Worm (Caenorhabditis elegans) whole organism, L1 larva: ENCODE data around the gene hen-1.
A peak's percentile ranks its signal among the peaks of the same experiment; 100 is the strongest.

Experiments used
- C04F5.9 ChIP-seq: sonication (generic microtip); optimal IDR thresholded peaks from 2 replicates; lab custom pipeline; 2016; ENCODE audit warnings: missing genetic modification characterization, missing compliant biosample characterization
- C16A3.4 ChIP-seq: fragments of 150-350 bp; optimal IDR thresholded peaks from 2 replicates; lab custom pipeline; 2014; ENCODE audit warnings: missing biosample characterization, missing genetic modification characterization
- C34B4.2 ChIP-seq: sonication (generic microtip); optimal IDR thresholded peaks from 2 replicates; lab custom pipeline; 2017; ENCODE audit warnings: mild to moderate bottlenecking, missing genetic modification characterization, missing compliant biosample characterization
- Y116A8C.19 ChIP-seq: sonication (generic microtip); optimal IDR thresholded peaks from 2 replicates; lab custom pipeline; 2016; ENCODE audit warnings: missing compliant biosample characterization, missing genetic modification characterization, borderline replicate concordance
- alr-1 ChIP-seq: fragments of 200-800 bp; sonication (Bioruptor generic); optimal IDR thresholded peaks from 2 replicates; lab custom pipeline; 2018; ENCODE audit warnings: borderline replicate concordance, mild to moderate bottlenecking, missing genetic modification characterization, missing compliant biosample characterization
- aly-2 ChIP-seq: fragments of 150-350 bp; optimal IDR thresholded peaks from 2 replicates; lab custom pipeline; 2014; ENCODE audit warnings: missing biosample characterization, missing genetic modification characterization
- ama-1 ChIP-seq: fragments of 150-350 bp; optimal IDR thresholded peaks from 2 replicates; lab custom pipeline; 2014
- blmp-1 ChIP-seq: fragments of 150-350 bp; optimal IDR thresholded peaks from 2 replicates; lab custom pipeline; 2014; ENCODE audit warnings: missing biosample characterization, missing genetic modification characterization
- ceh-82 ChIP-seq, 3 experiments: fragments of 150-350 bp in 1 of 3; sonication (generic microtip) in 2 of 3; optimal IDR thresholded peaks; 2 replicates each; lab custom pipeline; 2014 to 2017; ENCODE audit warnings: missing biosample characterization in 3 of 3, missing genetic modification characterization in 3 of 3
- ceh-88 ChIP-seq: fragments of 200-800 bp; sonication (Bioruptor generic); IDR thresholded peaks from 2 replicates; pipeline ENCODE4 v1.3.6; 2022; ENCODE audit warnings: missing genetic modification characterization, missing compliant biosample characterization
- dpl-1 ChIP-seq, 3 experiments: fragments of 150-350 bp in 2 of 3; sonication (generic microtip) in 1 of 3; optimal IDR thresholded peaks; 2 replicates each; lab custom pipeline; 2014 to 2017; ENCODE audit warnings: missing biosample characterization in 3 of 3, missing genetic modification characterization in 3 of 3, missing genetic modification reagents in 3 of 3
- dsc-1 ChIP-seq: sonication (generic microtip); optimal IDR thresholded peaks from 2 replicates; lab custom pipeline; 2016; ENCODE audit warnings: mild to moderate bottlenecking, missing genetic modification characterization, missing compliant biosample characterization
- efl-1 ChIP-seq, 4 experiments: fragments of 150-350 bp; optimal IDR thresholded peaks in 3 of 4; peaks in 1 of 4; 1 replicate in 1 of 4; 2 replicates in 3 of 4; lab custom pipeline; 2014; ENCODE audit warnings: missing biosample characterization in 2 of 4, missing genetic modification characterization in 2 of 4, missing genetic modification reagents in 2 of 4
- egl-13 ChIP-seq: sonication (generic microtip); optimal IDR thresholded peaks from 2 replicates; lab custom pipeline; 2016; ENCODE audit warnings: missing genotype, missing genetic modification reagents, missing genetic modification characterization, missing compliant biosample characterization
- egl-27 ChIP-seq, 2 experiments: fragments of 150-350 bp in 1 of 2; sonication (generic microtip); optimal IDR thresholded peaks; 3 replicates each; lab custom pipeline; 2017 to 2018; ENCODE audit warnings: missing biosample characterization in 2 of 2, missing genetic modification characterization in 2 of 2, missing genetic modification reagents in 2 of 2
- ets-5 ChIP-seq: fragments of 200-800 bp; sonication (Bioruptor generic); IDR thresholded peaks from 2 replicates; pipeline ENCODE4 v1.3.6; 2022; ENCODE audit warnings: missing genetic modification characterization, missing compliant biosample characterization
- fkh-10 ChIP-seq: sonication (generic microtip); optimal IDR thresholded peaks from 2 replicates; lab custom pipeline; 2017; ENCODE audit warnings: missing biosample characterization, missing genetic modification reagents, missing genetic modification characterization
- fos-1 ChIP-seq: fragments of 150-350 bp; optimal IDR thresholded peaks from 2 replicates; lab custom pipeline; 2014; ENCODE audit warnings: missing biosample characterization, missing genetic modification characterization
- hpl-2 ChIP-seq: fragments of 150-350 bp; optimal IDR thresholded peaks from 2 replicates; lab custom pipeline; 2014; ENCODE audit warnings: missing biosample characterization, missing genetic modification reagents, missing genetic modification characterization
- irx-1 ChIP-seq: sonication (generic microtip); optimal IDR thresholded peaks from 2 replicates; lab custom pipeline; 2016; ENCODE audit warnings: missing genetic modification characterization, missing compliant biosample characterization
- jun-1 ChIP-seq: fragments of 150-350 bp; optimal IDR thresholded peaks from 2 replicates; lab custom pipeline; 2014; ENCODE audit warnings: missing biosample characterization, missing genetic modification reagents, missing genetic modification characterization
- lin-13 ChIP-seq: fragments of 150-350 bp; optimal IDR thresholded peaks from 2 replicates; lab custom pipeline; 2014; ENCODE audit warnings: missing biosample characterization, missing genetic modification reagents, missing genetic modification characterization
- lin-14 ChIP-seq: fragments of 200-800 bp; sonication (Bioruptor generic); optimal IDR thresholded peaks from 2 replicates; lab custom pipeline; 2018; ENCODE audit warnings: mild to moderate bottlenecking, missing genetic modification characterization, moderate library complexity, missing compliant biosample characterization
- lin-15B ChIP-seq: fragments of 150-350 bp; sonication (generic microtip); optimal IDR thresholded peaks from 3 replicates; lab custom pipeline; 2014; ENCODE audit warnings: missing biosample characterization, missing genetic modification characterization
- lin-35 ChIP-seq, 2 experiments: fragments of 150-350 bp; optimal IDR thresholded peaks; 2 replicates each; lab custom pipeline; 2014; ENCODE audit warnings: missing biosample characterization in 2 of 2, missing genetic modification characterization in 2 of 2, missing genetic modification reagents in 2 of 2
- lir-3 ChIP-seq: sonication (generic microtip); optimal IDR thresholded peaks from 2 replicates; lab custom pipeline; 2016; ENCODE audit warnings: mild to moderate bottlenecking, missing genetic modification characterization, moderate library complexity, missing compliant biosample characterization; ENCODE audit not compliant: poor library complexity
- lsy-2 ChIP-seq, 2 experiments: fragments of 150-350 bp; optimal IDR thresholded peaks; 2 replicates each; lab custom pipeline; 2014; ENCODE audit warnings: missing biosample characterization in 2 of 2, missing genetic modification characterization in 2 of 2
- mab-9 ChIP-seq: fragments of 200-800 bp; sonication (Bioruptor generic); IDR thresholded peaks from 2 replicates; pipeline ENCODE4 v1.3.6; 2022; ENCODE audit warnings: missing genetic modification reagents, missing genetic modification characterization, missing compliant biosample characterization
- mef-2 ChIP-seq: fragments of 150-350 bp; optimal IDR thresholded peaks from 2 replicates; lab custom pipeline; 2014; ENCODE audit warnings: missing biosample characterization, missing genetic modification characterization
- mep-1 ChIP-seq: fragments of 150-350 bp; optimal IDR thresholded peaks from 2 replicates; lab custom pipeline; 2014; ENCODE audit warnings: missing biosample characterization, missing genetic modification characterization
- nhr-19 ChIP-seq: fragments of 200-800 bp; sonication (Bioruptor generic); conservative IDR thresholded peaks from 2 replicates; pipeline ENCODE4 v1.3.6; 2022; ENCODE audit warnings: missing genetic modification characterization, missing compliant biosample characterization
- nhr-28 ChIP-seq: fragments of 150-350 bp; optimal IDR thresholded peaks from 2 replicates; lab custom pipeline; 2014; ENCODE audit warnings: missing biosample characterization, missing genetic modification characterization
- nhr-47 ChIP-seq: sonication (generic microtip); optimal IDR thresholded peaks from 2 replicates; lab custom pipeline; 2016; ENCODE audit warnings: mild to moderate bottlenecking, missing genetic modification characterization, moderate library complexity, missing compliant biosample characterization
- nhr-71 ChIP-seq: sonication (generic microtip); optimal IDR thresholded peaks from 2 replicates; lab custom pipeline; 2016; ENCODE audit warnings: mild to moderate bottlenecking, missing genetic modification characterization, moderate library complexity, missing compliant biosample characterization
- nhr-77 ChIP-seq: fragments of 150-350 bp; optimal IDR thresholded peaks from 2 replicates; lab custom pipeline; 2014; ENCODE audit warnings: missing biosample characterization, missing genetic modification characterization
- nhr-90 ChIP-seq: sonication (generic microtip); optimal IDR thresholded peaks from 2 replicates; lab custom pipeline; 2016; ENCODE audit warnings: mild to moderate bottlenecking, missing genetic modification characterization, missing compliant biosample characterization; ENCODE audit not compliant: poor library complexity
- pag-3 ChIP-seq: sonication (generic microtip); optimal IDR thresholded peaks from 2 replicates; lab custom pipeline; 2017; ENCODE audit warnings: missing genetic modification characterization, mild to moderate bottlenecking, missing compliant biosample characterization, antibody characterized with exemption, borderline replicate concordance; ENCODE audit not compliant: insufficient read depth
- pax-3 ChIP-seq: fragments of 200-800 bp; sonication (Bioruptor generic); optimal IDR thresholded peaks from 2 replicates; lab custom pipeline; 2018; ENCODE audit warnings: mild to moderate bottlenecking, missing genetic modification characterization, moderate library complexity, missing compliant biosample characterization
- rnt-1 ChIP-seq: sonication (generic microtip); optimal IDR thresholded peaks from 2 replicates; lab custom pipeline; 2016; ENCODE audit warnings: mild to moderate bottlenecking, missing genetic modification characterization, moderate library complexity, missing compliant biosample characterization
- skn-1 ChIP-seq: fragments of 150-350 bp; optimal IDR thresholded peaks from 2 replicates; lab custom pipeline; 2014; ENCODE audit warnings: missing biosample characterization, missing genetic modification characterization
- swsn-7 ChIP-seq: sonication (generic microtip); optimal IDR thresholded peaks from 2 replicates; lab custom pipeline; 2016; ENCODE audit warnings: missing genetic modification characterization, missing compliant biosample characterization
- tbx-2 ChIP-seq: sonication (generic microtip); optimal IDR thresholded peaks from 2 replicates; lab custom pipeline; 2016; ENCODE audit warnings: missing genetic modification characterization, missing compliant biosample characterization
- tlp-1 ChIP-seq: fragments of 150-350 bp; optimal IDR thresholded peaks from 2 replicates; lab custom pipeline; 2014; ENCODE audit warnings: missing biosample characterization, missing genetic modification characterization
- unc-130 ChIP-seq: fragments of 150-350 bp; optimal IDR thresholded peaks from 2 replicates; lab custom pipeline; 2017; ENCODE audit warnings: missing biosample characterization, missing genetic modification characterization, inconsistent platforms
- unc-30 ChIP-seq: sonication (generic microtip); optimal IDR thresholded peaks from 2 replicates; lab custom pipeline; 2017; ENCODE audit warnings: missing biosample characterization, missing genetic modification characterization
- unc-86 ChIP-seq: sonication (generic microtip); optimal IDR thresholded peaks from 2 replicates; lab custom pipeline; 2016; ENCODE audit warnings: missing genetic modification characterization, missing compliant biosample characterization
- unc-98 ChIP-seq: fragments of 200-800 bp; sonication (Bioruptor generic); IDR thresholded peaks from 2 replicates; pipeline ENCODE4 v1.3.6; 2022; ENCODE audit warnings: missing genetic modification characterization, missing compliant biosample characterization
- xbp-1 ChIP-seq: sonication (generic microtip); optimal IDR thresholded peaks from 2 replicates; lab custom pipeline; 2016; ENCODE audit warnings: missing genetic modification characterization, missing compliant biosample characterization

Gene hen-1

ce11 chrX:7106103-7106502, 10.7 kb downstream of the hen-1 start, which contains the start of gene C36B7.2:
Gene C36B7.2, plus strand, starts transcription at chrX:7106403.
- TF ChIP-seq fos-1 (tag; lab: Kevin White, UChicago) (no peak), nhr-90 (tag; lab: Kevin White, UChicago) (no peak), unc-98 (GFP tag; lab: Robert Waterston, UW) (no peak), C34B4.2 (tag; lab: Kevin White, UChicago) (no peak), unc-130 (tag; lab: Kevin White, UChicago) (no peak), nhr-71 (tag; lab: Kevin White, UChicago) (no peak), lin-35 (GFP tag; optimal IDR thresholded peaks at IDR 0.05; lab: Kevin White, UChicago) (no peak), mef-2 (tag; lab: Kevin White, UChicago) (no peak), swsn-7 (tag; lab: Kevin White, UChicago) (no peak), tbx-2 (tag; lab: Kevin White, UChicago) (no peak), tlp-1 (tag; lab: Kevin White, UChicago) (no peak), lsy-2 (tag; optimal IDR thresholded peaks at IDR 0.05; lab: Kevin White, UChicago) (no peak), unc-30 (tag; lab: Kevin White, UChicago) (no peak), nhr-47 (no peak), unc-86 (no peak), xbp-1 (tag; lab: Kevin White, UChicago) (no peak), nhr-28 (tag; lab: Kevin White, UChicago) (no peak), skn-1 (tag; lab: Kevin White, UChicago) (no peak)

ce11 chrX:7101477-7101876, 15.3 kb downstream of the hen-1 start, which contains the start of gene C36B7.3:
Gene C36B7.3, plus strand, starts transcription at chrX:7101777.
- TF ChIP-seq dsc-1 (tag; lab: Kevin White, UChicago) (peak; percentile 3), alr-1 (tag; lab: Kevin White, UChicago) (no peak)

ce11 chrX:7100290-7100689, 16.5 kb downstream of the hen-1 start, which contains the start of gene C36B7.6:
Gene C36B7.6, minus strand, starts transcription at chrX:7100338.
- 0 out of 2 replicates have a peak, but pooled peaks have one; percentile 5 for TF ChIP-seq nhr-19 (GFP tag; lab: Robert Waterston, UW)
- peak in 1 of 3 experiments; percentile 20 for TF ChIP-seq ceh-82 (tag; optimal IDR thresholded peaks at IDR 0.05; lab: Kevin White, UChicago)
- TF ChIP-seq ama-1 (lab: Kevin White, UChicago): no peak
- peak in 1 of 2 experiments; percentile 49 for TF ChIP-seq lsy-2 (tag; optimal IDR thresholded peaks at IDR 0.05; lab: Kevin White, UChicago)
- peak; percentile 69 for TF ChIP-seq lin-14
- TF ChIP-seq ets-5 (GFP tag; lab: Robert Waterston, UW): no peak
- TF ChIP-seq unc-86: no peak
- TF ChIP-seq unc-30 (tag; lab: Kevin White, UChicago): no peak
- TF ChIP-seq unc-130 (tag; lab: Kevin White, UChicago): peak; percentile 0
- no peak for TF ChIP-seq C04F5.9 (tag; lab: Kevin White, UChicago)
- TF ChIP-seq aly-2: no peak
- TF ChIP-seq pax-3: no peak
- peak; percentile 74 for TF ChIP-seq blmp-1 (tag; lab: Kevin White, UChicago)
- no peak for TF ChIP-seq mab-9 (GFP tag; lab: Robert Waterston, UW)
- TF ChIP-seq lin-13: no peak
- TF ChIP-seq nhr-77 (tag; lab: Kevin White, UChicago): no peak
- TF ChIP-seq ceh-88 (GFP tag; lab: Robert Waterston, UW): no peak
- TF ChIP-seq hpl-2 (GFP tag; lab: Kevin White, UChicago): no peak
- TF ChIP-seq mep-1 (tag; lab: Kevin White, UChicago): peak; percentile 60
- TF ChIP-seq pag-3 (tag; lab: Kevin White, UChicago): no peak
- TF ChIP-seq nhr-90 (tag; lab: Kevin White, UChicago): peak; percentile 7
- TF ChIP-seq C16A3.4 (tag; lab: Kevin White, UChicago): peak; percentile 45
- TF ChIP-seq skn-1 (tag; lab: Kevin White, UChicago): no peak
- TF ChIP-seq egl-13 (tag; lab: Kevin White, UChicago): no peak
- TF ChIP-seq egl-27 (tag; optimal IDR thresholded peaks at IDR 0.05; lab: Kevin White, UChicago): no peak
- no peak for TF ChIP-seq fkh-10
- TF ChIP-seq efl-1 (optimal IDR thresholded peaks at IDR 0.05; lab: Kevin White, UChicago): peak in 1 of 2 experiments; percentile 14
- peak in 1 of 2 experiments; percentile 1 for TF ChIP-seq efl-1 (GFP tag; optimal IDR thresholded peaks at IDR 0.05 in 1 of 2; lab: Kevin White, UChicago)
- TF ChIP-seq rnt-1 (tag; lab: Kevin White, UChicago): no peak
- peak; percentile 16 to 31 (median 29) for TF ChIP-seq dpl-1 (GFP tag; optimal IDR thresholded peaks at IDR 0.05; lab: Kevin White, UChicago)
- no peak for TF ChIP-seq lir-3
- TF ChIP-seq jun-1 (tag; lab: Kevin White, UChicago): no peak
- TF ChIP-seq Y116A8C.19 (tag; lab: Kevin White, UChicago): no peak
- peak; percentile 22 for TF ChIP-seq lin-15B (tag; lab: Kevin White, UChicago)
- TF ChIP-seq irx-1 (tag; lab: Kevin White, UChicago): no peak
